Worm (Caenorhabditis elegans) whole organism, L4 larva: ENCODE results near the gene sto-3.
A peak's percentile ranks its signal among the peaks of the same experiment; 100 is the strongest.

Experiments used
- F26F4.8 ChIP-seq: fragments of 200-800 bp; sonication (Bioruptor generic); conservative IDR thresholded peaks from 2 replicates; pipeline ENCODE4 v1.3.6; 2022; ENCODE audit warnings: missing genetic modification characterization, missing compliant biosample characterization
- F44E2.7 ChIP-seq: fragments of 200-800 bp; sonication (Bioruptor generic); IDR thresholded peaks from 2 replicates; pipeline ENCODE4 v2.1.2; 2022; ENCODE audit warnings: missing genetic modification characterization, missing compliant biosample characterization
- F49E8.2 ChIP-seq: sonication (generic microtip); optimal IDR thresholded peaks from 2 replicates; lab custom pipeline; 2016; ENCODE audit warnings: missing compliant biosample characterization, mild to moderate bottlenecking, missing genetic modification characterization, borderline replicate concordance
- T26A8.4 ChIP-seq: fragments of 200-800 bp; sonication (Bioruptor generic); IDR thresholded peaks from 2 replicates; pipeline ENCODE4 v1.3.6; 2022; ENCODE audit warnings: missing genetic modification characterization, missing compliant biosample characterization
- Y48G9A.11 ChIP-seq: fragments of 200-800 bp; sonication (Bioruptor generic); IDR thresholded peaks from 2 replicates; pipeline ENCODE4 v1.3.6; 2022; ENCODE audit warnings: missing genetic modification reagents, missing genetic modification characterization, missing compliant biosample characterization
- Y75B8A.6 ChIP-seq: fragments of 200-800 bp; sonication (Bioruptor generic); IDR thresholded peaks from 2 replicates; pipeline ENCODE4 v1.3.6; 2022; ENCODE audit warnings: missing genetic modification reagents, missing genetic modification characterization, missing compliant biosample characterization
- aha-1 ChIP-seq: fragments of 150-350 bp; peaks from one replicate; lab custom pipeline; 2014; ENCODE audit warnings: missing biosample characterization, missing genetic modification characterization
- aly-2 ChIP-seq: sonication (generic microtip); optimal IDR thresholded peaks from 2 replicates; lab custom pipeline; 2018; ENCODE audit warnings: missing biosample characterization, missing genetic modification characterization
- attf-4 ChIP-seq: sonication (generic microtip); optimal IDR thresholded peaks from 3 replicates; lab custom pipeline; 2017; ENCODE audit warnings: missing biosample characterization, missing genetic modification characterization
- ceh-20 ChIP-seq: fragments of 200-800 bp; sonication (Bioruptor generic); IDR thresholded peaks from 2 replicates; pipeline ENCODE4 v1.3.6; 2022; ENCODE audit warnings: missing genetic modification reagents, missing genetic modification characterization, missing compliant biosample characterization
- ces-1 ChIP-seq: fragments of 150-350 bp; sonication (generic microtip); optimal IDR thresholded peaks from 4 replicates; lab custom pipeline; 2014; ENCODE audit warnings: missing biosample characterization, missing genetic modification reagents, missing genetic modification characterization
- cey-2 ChIP-seq: sonication (generic microtip); optimal IDR thresholded peaks from 3 replicates; lab custom pipeline; 2017; ENCODE audit warnings: missing genetic modification characterization, mild to moderate bottlenecking, missing compliant biosample characterization, antibody characterized with exemption, borderline replicate concordance; ENCODE audit not compliant: insufficient read depth
- daf-19 ChIP-seq: fragments of 200-800 bp; sonication (Bioruptor generic); conservative IDR thresholded peaks from 2 replicates; pipeline ENCODE4 v1.3.6; 2022; ENCODE audit warnings: missing genetic modification characterization, missing compliant biosample characterization
- daf-8 ChIP-seq: fragments of 200-800 bp; sonication (Bioruptor generic); IDR thresholded peaks from 2 replicates; pipeline ENCODE4 v1.3.6; 2022; ENCODE audit warnings: missing genetic modification characterization, missing compliant biosample characterization
- dmd-6 ChIP-seq: fragments of 200-800 bp; sonication (Bioruptor generic); IDR thresholded peaks from 2 replicates; pipeline ENCODE4 v1.3.6; 2022; ENCODE audit warnings: missing genetic modification reagents, missing genetic modification characterization, missing compliant biosample characterization
- dmd-9 ChIP-seq: fragments of 200-800 bp; sonication (Bioruptor generic); IDR thresholded peaks from 2 replicates; pipeline ENCODE4 v1.3.6; 2022; ENCODE audit warnings: missing genetic modification reagents, missing genetic modification characterization, missing compliant biosample characterization
- dpl-1 ChIP-seq: fragments of 150-350 bp; optimal IDR thresholded peaks from 2 replicates; lab custom pipeline; 2014; ENCODE audit warnings: missing biosample characterization, missing genetic modification reagents, missing genetic modification characterization
- dve-1 ChIP-seq: sonication (generic microtip); optimal IDR thresholded peaks from 2 replicates; lab custom pipeline; 2017; ENCODE audit warnings: antibody characterized with exemption, mild to moderate bottlenecking, missing genetic modification characterization, missing compliant biosample characterization; ENCODE audit not compliant: insufficient read depth
- fos-1 ChIP-seq: fragments of 150-350 bp; optimal IDR thresholded peaks from 2 replicates; lab custom pipeline; 2014; ENCODE audit warnings: missing biosample characterization, missing genetic modification characterization
- gei-8 ChIP-seq: fragments of 200-800 bp; sonication (Bioruptor generic); optimal IDR thresholded peaks from 2 replicates; lab custom pipeline; 2018; ENCODE audit warnings: mild to moderate bottlenecking, missing genetic modification characterization, missing compliant biosample characterization
- hif-1 ChIP-seq, 2 experiments: sonication (generic microtip); optimal IDR thresholded peaks; 2 replicates each; lab custom pipeline; 2016 to 2017; ENCODE audit warnings: missing compliant biosample characterization in 2 of 2, missing genetic modification characterization in 2 of 2, missing genetic modification reagents in 2 of 2, missing genotype in 2 of 2, mild to moderate bottlenecking in 1 of 2
- hlh-30 ChIP-seq: sonication (generic microtip); optimal IDR thresholded peaks from 2 replicates; lab custom pipeline; 2017; ENCODE audit warnings: antibody characterized with exemption, mild to moderate bottlenecking, missing genetic modification characterization, missing compliant biosample characterization; ENCODE audit not compliant: insufficient read depth
- lim-7 ChIP-seq: fragments of 200-800 bp; sonication (Bioruptor generic); IDR thresholded peaks from 2 replicates; pipeline ENCODE4 v1.3.6; 2022; ENCODE audit warnings: missing genetic modification characterization, missing compliant biosample characterization
- lir-3 ChIP-seq: sonication (generic microtip); optimal IDR thresholded peaks from 2 replicates; lab custom pipeline; 2016; ENCODE audit warnings: mild to moderate bottlenecking, missing genetic modification characterization, missing compliant biosample characterization
- lsy-2 ChIP-seq, 2 experiments: fragments of 150-350 bp in 1 of 2; sonication (generic microtip) in 1 of 2; optimal IDR thresholded peaks; 2 replicates each; lab custom pipeline; 2014 to 2017; ENCODE audit warnings: missing biosample characterization in 2 of 2, missing genetic modification characterization in 2 of 2
- madf-5 ChIP-seq, 2 experiments: fragments of 200-800 bp; sonication (Bioruptor generic); IDR thresholded peaks; 2 replicates each; pipeline ENCODE4 v1.3.6; 2022; ENCODE audit warnings: missing compliant biosample characterization in 2 of 2, missing genetic modification characterization in 2 of 2
- madf-9 ChIP-seq: fragments of 200-800 bp; sonication (Bioruptor generic); conservative IDR thresholded peaks from 2 replicates; pipeline ENCODE4 v1.3.6; 2022; ENCODE audit warnings: missing genetic modification reagents, missing genetic modification characterization, missing compliant biosample characterization
- mdt-29 ChIP-seq: fragments of 200-800 bp; sonication (Bioruptor generic); IDR thresholded peaks from 2 replicates; pipeline ENCODE4 v1.3.6; 2022; ENCODE audit warnings: missing genetic modification reagents, missing genetic modification characterization, missing compliant biosample characterization
- mep-1 ChIP-seq: fragments of 150-350 bp; sonication (generic microtip); optimal IDR thresholded peaks from 3 replicates; lab custom pipeline; 2014; ENCODE audit warnings: missing biosample characterization, missing genetic modification characterization
- mes-2 ChIP-seq: sonication (generic microtip); optimal IDR thresholded peaks from 2 replicates; lab custom pipeline; 2016; ENCODE audit warnings: missing genotype, mild to moderate bottlenecking, missing genetic modification characterization, missing compliant biosample characterization; ENCODE audit not compliant: poor library complexity, severe bottlenecking
- mxl-3 ChIP-seq: fragments of 200-800 bp; sonication (Bioruptor generic); optimal IDR thresholded peaks from 2 replicates; lab custom pipeline; 2018; ENCODE audit warnings: mild to moderate bottlenecking, missing genetic modification characterization, missing compliant biosample characterization
- nhr-10 ChIP-seq: fragments of 150-350 bp; optimal IDR thresholded peaks from 2 replicates; lab custom pipeline; 2014; ENCODE audit warnings: missing biosample characterization, missing genetic modification characterization
- nhr-28 ChIP-seq: fragments of 150-350 bp; optimal IDR thresholded peaks from 2 replicates; lab custom pipeline; 2014; ENCODE audit warnings: missing biosample characterization, missing genetic modification characterization
- nhr-42 ChIP-seq: fragments of 200-800 bp; sonication (Bioruptor generic); IDR thresholded peaks from 2 replicates; pipeline ENCODE4 v1.3.6; 2022; ENCODE audit warnings: missing genetic modification characterization, missing compliant biosample characterization
- nhr-76 ChIP-seq: fragments of 150-350 bp; optimal IDR thresholded peaks from 2 replicates; lab custom pipeline; 2014; ENCODE audit warnings: missing biosample characterization, missing genetic modification characterization
- pqm-1 ChIP-seq: sonication (generic microtip); optimal IDR thresholded peaks from 2 replicates; lab custom pipeline; 2017; ENCODE audit warnings: missing biosample characterization, missing genetic modification characterization
- rbr-2 ChIP-seq: sonication (generic microtip); optimal IDR thresholded peaks from 2 replicates; lab custom pipeline; 2016; ENCODE audit warnings: missing genotype, missing genetic modification characterization, missing compliant biosample characterization
- sdz-12 ChIP-seq: fragments of 200-800 bp; sonication (Bioruptor generic); optimal IDR thresholded peaks from 2 replicates; lab custom pipeline; 2018; ENCODE audit warnings: mild to moderate bottlenecking, missing genetic modification characterization, missing compliant biosample characterization
- spr-1 ChIP-seq: sonication (generic microtip); optimal IDR thresholded peaks from 2 replicates; lab custom pipeline; 2016; ENCODE audit warnings: mild to moderate bottlenecking, missing genetic modification characterization, missing compliant biosample characterization
- spr-3 ChIP-seq: fragments of 200-800 bp; sonication (Bioruptor generic); optimal IDR thresholded peaks from 2 replicates; lab custom pipeline; 2018; ENCODE audit warnings: mild to moderate bottlenecking, missing genetic modification characterization, missing compliant biosample characterization
- tag-97 ChIP-seq: fragments of 200-800 bp; sonication (Bioruptor generic); IDR thresholded peaks from 2 replicates; pipeline ENCODE4 v1.3.6; 2022; ENCODE audit warnings: missing genetic modification characterization, missing compliant biosample characterization
- tra-1 ChIP-seq: fragments of 200-800 bp; sonication (Bioruptor generic); IDR thresholded peaks from 2 replicates; pipeline ENCODE4 v1.3.6; 2022; ENCODE audit warnings: missing genetic modification reagents, missing genetic modification characterization, missing compliant biosample characterization
- unc-130 ChIP-seq: sonication (generic microtip); optimal IDR thresholded peaks from 2 replicates; lab custom pipeline; 2016; ENCODE audit warnings: missing genetic modification reagents, missing genetic modification characterization, missing compliant biosample characterization
- unc-62 ChIP-seq, 3 experiments: fragments of 150-350 bp in 1 of 3; sonication (generic microtip); optimal IDR thresholded peaks in 2 of 3; peaks in 1 of 3; 1 replicate in 1 of 3; 2 replicates in 2 of 3; lab custom pipeline; 2014 to 2017; ENCODE audit warnings: missing biosample characterization in 3 of 3, missing genetic modification characterization in 3 of 3, missing genetic modification reagents in 3 of 3, missing genotype in 1 of 3
- zfp-3 ChIP-seq: fragments of 200-800 bp; sonication (Bioruptor generic); conservative IDR thresholded peaks from 2 replicates; pipeline ENCODE4 v1.3.6; 2022; ENCODE audit warnings: missing genetic modification reagents, missing genetic modification characterization, missing compliant biosample characterization
- zip-11 ChIP-seq: fragments of 200-800 bp; sonication (Bioruptor generic); IDR thresholded peaks from 2 replicates; pipeline ENCODE4 v1.3.6; 2022; ENCODE audit warnings: missing genetic modification characterization, missing compliant biosample characterization
- ztf-7 ChIP-seq: fragments of 150-350 bp; optimal IDR thresholded peaks from 2 replicates; lab custom pipeline; 2014; ENCODE audit warnings: missing biosample characterization, missing genetic modification characterization

Gene sto-3

DNA sequence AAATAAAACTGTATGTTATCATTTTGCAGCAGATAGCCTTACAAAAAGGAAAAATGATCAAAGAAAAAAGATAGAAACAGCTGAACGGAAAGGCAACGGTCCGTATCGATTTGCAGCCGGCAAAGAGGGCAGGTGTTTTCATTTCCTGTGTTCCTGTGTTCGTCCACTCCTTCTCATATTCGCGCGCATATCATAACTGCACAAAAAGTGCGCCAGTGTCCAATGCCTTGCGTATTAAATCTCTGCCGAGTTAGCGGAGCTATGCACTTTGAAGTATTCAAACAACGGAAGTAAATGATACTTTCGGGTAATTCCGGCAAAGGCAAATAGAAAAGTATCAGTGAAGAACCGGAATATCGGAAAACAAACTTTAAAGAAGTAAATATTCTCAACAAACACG lies 40.7 kb upstream of the sto-3 start:
- TF ChIP-seq dmd-9 (GFP tag; lab: Robert Waterston, UW): no peak
- no peak for TF ChIP-seq madf-9 (GFP tag; lab: Robert Waterston, UW)
- TF ChIP-seq hif-1 (tag; optimal IDR thresholded peaks at IDR 0.05; lab: Kevin White, UChicago): no peak
- no peak for TF ChIP-seq Y75B8A.6 (GFP tag; lab: Robert Waterston, UW)
- TF ChIP-seq zfp-3 (GFP tag; lab: Robert Waterston, UW): no peak
- peak; percentile 9 for TF ChIP-seq nhr-28 (tag; lab: Kevin White, UChicago)
- TF ChIP-seq ces-1: no peak
- no peak for TF ChIP-seq gei-8 (GFP tag; lab: Kevin White, UChicago)
- no peak for TF ChIP-seq Y48G9A.11
- TF ChIP-seq mdt-29 (GFP tag; lab: Robert Waterston, UW): no peak
- TF ChIP-seq T26A8.4 (GFP tag; lab: Robert Waterston, UW): no peak
- no peak for TF ChIP-seq lim-7 (GFP tag; lab: Robert Waterston, UW)
- no peak for TF ChIP-seq pqm-1
- no peak for TF ChIP-seq madf-5 (GFP tag; IDR thresholded peaks at IDR 0.05; lab: Robert Waterston, UW)
- TF ChIP-seq nhr-76 (tag; lab: Kevin White, UChicago): no peak
- TF ChIP-seq spr-3 (GFP tag; lab: Kevin White, UChicago): no peak
- peak; percentile 65 for TF ChIP-seq dpl-1
- peak; percentile 5 for TF ChIP-seq mes-2
- TF ChIP-seq daf-8 (GFP tag; lab: Robert Waterston, UW): no peak
- TF ChIP-seq sdz-12 (GFP tag; lab: Kevin White, UChicago): no peak
- no peak for TF ChIP-seq daf-19 (GFP tag; lab: Robert Waterston, UW)
- no peak for TF ChIP-seq ceh-20 (GFP tag; lab: Robert Waterston, UW)
- TF ChIP-seq dve-1 (tag; lab: Kevin White, UChicago): peak; percentile 52
- no peak for TF ChIP-seq cey-2 (tag; lab: Kevin White, UChicago)
- no peak for TF ChIP-seq lir-3 (tag; lab: Kevin White, UChicago)
- no peak for TF ChIP-seq lsy-2 (tag; optimal IDR thresholded peaks at IDR 0.05; lab: Kevin White, UChicago)

DNA sequence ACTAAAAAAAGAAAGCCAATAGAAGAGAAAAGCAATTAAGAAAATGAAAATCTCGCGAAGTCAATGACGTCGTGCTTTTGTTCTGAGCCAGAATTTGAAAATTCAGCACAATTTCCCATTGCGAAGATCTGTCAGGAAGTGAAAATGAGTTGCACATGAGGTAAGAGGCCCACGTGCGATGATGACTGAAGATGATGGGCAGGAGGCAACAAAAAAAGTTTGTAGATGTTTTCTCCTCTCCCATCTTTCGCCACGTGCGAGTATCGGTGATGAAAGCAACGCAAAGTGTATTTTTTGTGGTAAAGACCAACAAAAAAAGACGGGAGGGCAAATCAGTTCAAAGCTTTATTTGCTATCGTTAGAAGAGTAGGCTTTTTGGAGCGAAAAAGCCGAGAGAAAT lies 40.2 kb upstream of the sto-3 start:
- no peak for TF ChIP-seq mep-1
- TF ChIP-seq aha-1: peak; percentile 37
- 0 out of 2 replicates have a peak, but pooled peaks have one; percentile 9 for TF ChIP-seq tra-1 (GFP tag; lab: Robert Waterston, UW)
- no peak for TF ChIP-seq hif-1 (tag; optimal IDR thresholded peaks at IDR 0.05; lab: Kevin White, UChicago)
- TF ChIP-seq ceh-20 (GFP tag; lab: Robert Waterston, UW): peak; percentile 38; the same call in 1 of the 2 replicates
- TF ChIP-seq dmd-6 (GFP tag; lab: Robert Waterston, UW): peak; percentile 30
- TF ChIP-seq mxl-3 (GFP tag; lab: Kevin White, UChicago): peak; percentile 11
- TF ChIP-seq hlh-30 (tag; lab: Kevin White, UChicago): peak; percentile 86
- 0 out of 2 replicates have a peak, but pooled peaks have one; percentile 36 for TF ChIP-seq zfp-3 (GFP tag; lab: Robert Waterston, UW)
- peak in 1 of 2 experiments; percentile 4 for TF ChIP-seq unc-62 (GFP tag; optimal IDR thresholded peaks at IDR 0.05 in 1 of 2; lab: Kevin White, UChicago)
- no peak for TF ChIP-seq unc-62 (tag; optimal IDR thresholded peaks at IDR 0.05; lab: Kevin White, UChicago)

DNA sequence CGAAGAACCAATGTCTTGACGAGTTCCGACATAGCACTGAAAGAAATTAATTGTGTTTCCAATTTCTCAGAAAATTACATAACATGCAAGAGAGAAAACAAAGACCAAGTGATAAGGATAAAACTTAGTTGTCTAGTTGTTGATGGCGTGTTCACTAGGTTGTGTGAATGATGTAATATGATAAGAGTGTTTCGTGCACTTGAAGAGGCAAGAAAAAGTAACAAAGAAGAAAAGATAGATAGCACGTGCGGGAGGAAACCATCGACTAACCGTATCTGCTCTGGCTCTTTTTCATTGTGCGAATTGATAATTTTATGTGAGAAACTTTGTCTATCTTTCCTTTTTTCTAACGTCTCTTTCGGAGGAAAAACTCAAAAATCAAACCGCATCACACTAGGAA lies 39.7 kb upstream of the sto-3 start, which contains the start of gene sfxn-1.5:
TSS of gene sfxn-1.5 (minus strand) at position 36 of the 400 bp plus-strand sequence.
- TF ChIP-seq nhr-10 (tag; lab: Kevin White, UChicago): peak; percentile 58
- TF ChIP-seq nhr-42 (GFP tag; lab: Robert Waterston, UW): no peak
- TF ChIP-seq tag-97: no peak
- TF ChIP-seq rbr-2 (tag; lab: Kevin White, UChicago): no peak
- peak; percentile 71 for TF ChIP-seq ztf-7 (tag; lab: Kevin White, UChicago)
- TF ChIP-seq spr-1 (tag; lab: Kevin White, UChicago): no peak
- no peak for TF ChIP-seq F44E2.7 (GFP tag; lab: Robert Waterston, UW)
- peak; percentile 63 for TF ChIP-seq mep-1
- TF ChIP-seq fos-1 (tag; lab: Kevin White, UChicago): no peak
- no peak for TF ChIP-seq F49E8.2 (tag; lab: Kevin White, UChicago)
- TF ChIP-seq zip-11 (GFP tag; lab: Robert Waterston, UW): no peak
- peak; percentile 16 for TF ChIP-seq hlh-30 (tag; lab: Kevin White, UChicago)
- no peak for TF ChIP-seq F26F4.8
- TF ChIP-seq attf-4 (tag; lab: Kevin White, UChicago): no peak
- TF ChIP-seq spr-3 (GFP tag; lab: Kevin White, UChicago): no peak
- TF ChIP-seq unc-130 (GFP tag; lab: Kevin White, UChicago): no peak
- TF ChIP-seq lsy-2 (tag; optimal IDR thresholded peaks at IDR 0.05; lab: Kevin White, UChicago): peak in 1 of 2 experiments; percentile 32
- no peak for TF ChIP-seq mdt-29 (GFP tag; lab: Robert Waterston, UW)
- no peak for TF ChIP-seq madf-5 (GFP tag; IDR thresholded peaks at IDR 0.05; lab: Robert Waterston, UW)
- TF ChIP-seq aly-2: no peak
- no peak for TF ChIP-seq cey-2 (tag; lab: Kevin White, UChicago)
